Fruit fly (Drosophila melanogaster): ENCODE results near the gene CG43115.

CG43115 gene

dm6 chrX:6066316-6066715, at the start of gene CG43115:
CG43115 (minus strand) TSS chrX:6066416.
- no peak for TF ChIP-seq CG17801 (GFP tag; optimal IDR thresholded peaks at IDR 0.05; ENCODE audit: partially characterized antibody)

dm6 chrX:6109872-6110271, 43.7 kb upstream of the CG43115 start:
- no peak for TF ChIP-seq CG17801 (GFP tag; optimal IDR thresholded peaks at IDR 0.05; ENCODE audit: partially characterized antibody)

dm6 chrX:6104724-6105123, 38.5 kb upstream of the CG43115 start:
- no peak for TF ChIP-seq CG17801 (GFP tag; optimal IDR thresholded peaks at IDR 0.05; ENCODE audit: partially characterized antibody)

dm6 chrX:6097578-6097977, 31.4 kb upstream of the CG43115 start:
- TF ChIP-seq CG17801 (GFP tag; optimal IDR thresholded peaks at IDR 0.05; ENCODE audit: partially characterized antibody) = no peak

dm6 chrX:6094599-6094998, 28.4 kb upstream of the CG43115 start:
- no peak for TF ChIP-seq CG17801 (GFP tag; optimal IDR thresholded peaks at IDR 0.05; ENCODE audit: partially characterized antibody)

dm6 chrX:6094078-6094477, 27.9 kb upstream of the CG43115 start:
- TF ChIP-seq CG17801 (GFP tag; optimal IDR thresholded peaks at IDR 0.05; ENCODE audit: partially characterized antibody) = no peak

- peak; percentile 10 for TF ChIP-seq CG17801 (GFP tag; optimal IDR thresholded peaks at IDR 0.05; ENCODE audit: partially characterized antibody)
These were observed 26.0 kb upstream of the CG43115 start for dm6 chrX:6092235-6092634.

dm6 chrX:6090809-6091667, 24.8 kb upstream of the CG43115 start, which contains the start of the genes Nep1 and Mipp2:
Nep1 (plus strand) TSS chrX:6091205.
Mipp2 (minus strand) TSS chrX:6091471.
- TF ChIP-seq CG17801 (GFP tag; optimal IDR thresholded peaks at IDR 0.05; ENCODE audit: partially characterized antibody) = peak; percentile 55

- no peak for TF ChIP-seq CG17801 (GFP tag; optimal IDR thresholded peaks at IDR 0.05; ENCODE audit: partially characterized antibody)
These were observed 23.7 kb upstream of the CG43115 start, which contains the start of gene raptor for dm6 chrX:6089679-6090460. raptor (minus strand) TSS chrX:6090201.

dm6 chrX:6081296-6081695, 15.1 kb upstream of the CG43115 start, which contains the start of gene CG4660:
CG4660 (minus strand) TSS chrX:6081372.
- TF ChIP-seq CG17801 (GFP tag; optimal IDR thresholded peaks at IDR 0.05; ENCODE audit: partially characterized antibody) = no peak

- TF ChIP-seq CG17801 (GFP tag; optimal IDR thresholded peaks at IDR 0.05; ENCODE audit: partially characterized antibody) = no peak
These were observed 11.5 kb upstream of the CG43115 start, which contains the start of gene CG4666 for dm6 chrX:6077686-6078085. CG4666 (minus strand) TSS chrX:6077786.

- TF ChIP-seq CG17801 (GFP tag; optimal IDR thresholded peaks at IDR 0.05; ENCODE audit: partially characterized antibody) = peak; percentile 57
These were observed 10.9 kb upstream of the CG43115 start for dm6 chrX:6077043-6077547.

- no peak for TF ChIP-seq CG17801 (GFP tag; optimal IDR thresholded peaks at IDR 0.05; ENCODE audit: partially characterized antibody)
These were observed 9.4 kb upstream of the CG43115 start for dm6 chrX:6075586-6075985.

- TF ChIP-seq CG17801 (GFP tag; optimal IDR thresholded peaks at IDR 0.05; ENCODE audit: partially characterized antibody) = peak; percentile 77
These were observed 8.6 kb upstream of the CG43115 start, which contains the start of gene Tsp5D for dm6 chrX:6074845-6075244. Tsp5D (minus strand) TSS chrX:6074857.

- no peak for TF ChIP-seq CG17801 (GFP tag; optimal IDR thresholded peaks at IDR 0.05; ENCODE audit: partially characterized antibody)
These were observed 2.5 kb upstream of the CG43115 start for dm6 chrX:6068714-6069113.

Data from ovary, adult (tissue).